Worm (Caenorhabditis elegans): Measurements from ENCODE around the gene T05H4.3.

- TF ChIP-seq pqm-1 (tag; optimal IDR thresholded peaks at IDR 0.05): no peak
- no peak for TF ChIP-seq elt-2 (tag; optimal IDR thresholded peaks at IDR 0.05)
- TF ChIP-seq xbp-1 (tag; optimal IDR thresholded peaks at IDR 0.05): no peak
Measured at ce11 chrV:6442037-6442436, at the start of gene T05H4.3.
